In genomic region chrIII:6421473-6421872, ce11 we compare ENCODE assay signal across 5 worm cellular contexts.
A peak's percentile ranks its signal among the peaks of the same experiment; 100 is the strongest.
TF ChIP-seq lines count a peak whose summit lies in the region.

No protein-coding gene starts in this region.

TF ChIP-seq in whole organism, L1 larva, 84 proteins besides CTCF, POLR2A, EP300 and RAD21:
- TF ChIP-seq irx-1 (tag; optimal IDR thresholded peaks at IDR 0.05; lab: Kevin White, UChicago) (no peak), nhr-85 (tag; lab: Kevin White, UChicago) (peak; percentile 74)

TF ChIP-seq in whole organism, L2 larva, 48 proteins besides CTCF, POLR2A, EP300 and RAD21:
- TF ChIP-seq peb-1 (tag; optimal IDR thresholded peaks at IDR 0.05; lab: Kevin White, UChicago) (no peak), ama-1 (optimal IDR thresholded peaks at IDR 0.05; lab: Kevin White, UChicago) (peak; percentile 44), unc-62 (GFP tag; optimal IDR thresholded peaks at IDR 0.05; lab: Kevin White, UChicago) (no peak)

TF ChIP-seq in whole organism, L4 larva, 104 proteins besides CTCF, POLR2A, EP300 and RAD21:
- TF ChIP-seq nhr-10 (tag; optimal IDR thresholded peaks at IDR 0.05; lab: Kevin White, UChicago) (peak; percentile 45), aha-1 (tag; lab: Kevin White, UChicago) (peak; percentile 63), fos-1 (tag; optimal IDR thresholded peaks at IDR 0.05; lab: Kevin White, UChicago) (no peak)

TF ChIP-seq in whole organism, mixed stage, embryonic, 35 proteins besides CTCF, POLR2A, EP300 and RAD21:
- TF ChIP-seq nhr-12 (tag; optimal IDR thresholded peaks at IDR 0.05; lab: Kevin White, UChicago) = peak; percentile 52
- TF ChIP-seq sem-2 (GFP tag; optimal IDR thresholded peaks at IDR 0.05; lab: Kevin White, UChicago) = no peak

TF ChIP-seq in whole organism, young adult, 124 proteins besides CTCF, POLR2A, EP300 and RAD21:
- TF ChIP-seq repo-1 (tag; optimal IDR thresholded peaks at IDR 0.05; lab: Kevin White, UChicago) (peak; percentile 25), lin-35 (GFP tag; optimal IDR thresholded peaks at IDR 0.05; lab: Kevin White, UChicago) (peak in 1 of 3 experiments; percentile 6), ama-1 (optimal IDR thresholded peaks at IDR 0.05; lab: Kevin White, UChicago) (peak; percentile 43), ama-1 (GFP tag; optimal IDR thresholded peaks at IDR 0.05; lab: Kevin White, UChicago) (no peak), mxl-1 (tag; optimal IDR thresholded peaks at IDR 0.05; lab: Kevin White, UChicago) (no peak)
